Worm (Caenorhabditis elegans): ENCODE results near the gene C18B2.2.

Gene C18B2.2

ce11 chrX:3596967-3597366 is 26.3 kb upstream of the C18B2.2 start:
- no peak for TF ChIP-seq nhr-12 (tag; optimal IDR thresholded peaks at IDR 0.05)
- no peak for TF ChIP-seq nhr-237 (tag; optimal IDR thresholded peaks at IDR 0.05)
- TF ChIP-seq elt-1 (tag; optimal IDR thresholded peaks at IDR 0.05): no peak
- no peak for TF ChIP-seq sem-4 (tag; optimal IDR thresholded peaks at IDR 0.05)
- TF ChIP-seq skn-1 (tag; optimal IDR thresholded peaks at IDR 0.05): no peak
- no peak for TF ChIP-seq ztf-4 (tag; optimal IDR thresholded peaks at IDR 0.05)
- no peak for TF ChIP-seq blmp-1 (tag; optimal IDR thresholded peaks at IDR 0.05; ENCODE audit: insufficient read depth)
- TF ChIP-seq elt-3 (tag; optimal IDR thresholded peaks at IDR 0.05): no peak
- TF ChIP-seq peb-1 (tag; optimal IDR thresholded peaks at IDR 0.05): no peak
- no peak for TF ChIP-seq gmeb-1 (tag; optimal IDR thresholded peaks at IDR 0.05)
- no peak for TF ChIP-seq nhr-77 (tag; optimal IDR thresholded peaks at IDR 0.05)
- no peak for TF ChIP-seq ceh-16 (tag; optimal IDR thresholded peaks at IDR 0.05)
- TF ChIP-seq C34F6.9 (tag; optimal IDR thresholded peaks at IDR 0.05): no peak
- TF ChIP-seq nhr-6 (tag; optimal IDR thresholded peaks at IDR 0.05): no peak
- TF ChIP-seq snpc-4 (tag; optimal IDR thresholded peaks at IDR 0.05): no peak
- TF ChIP-seq unc-62 (GFP tag; optimal IDR thresholded peaks at IDR 0.05): no peak
- TF ChIP-seq ZK546.5 (tag; optimal IDR thresholded peaks at IDR 0.05): no peak
- no peak for TF ChIP-seq dmd-4 (tag; optimal IDR thresholded peaks at IDR 0.05)
- TF ChIP-seq nhr-21 (tag; optimal IDR thresholded peaks at IDR 0.05): no peak
- TF ChIP-seq sma-9 (GFP tag; optimal IDR thresholded peaks at IDR 0.05): no peak
- TF ChIP-seq sma-9 (tag; optimal IDR thresholded peaks at IDR 0.05): no peak

- TF ChIP-seq lin-11 (tag; optimal IDR thresholded peaks at IDR 0.05) (no peak), elt-1 (tag; optimal IDR thresholded peaks at IDR 0.05) (no peak), alr-1 (tag; optimal IDR thresholded peaks at IDR 0.05) (no peak), Y55F3AM.14 (GFP tag; optimal IDR thresholded peaks at IDR 0.05) (no peak), nhr-10 (tag; optimal IDR thresholded peaks at IDR 0.05) (no peak), lin-39 (tag; optimal IDR thresholded peaks at IDR 0.05) (no peak)
Measured at ce11 chrX:3599860-3600259, 23.4 kb upstream of the C18B2.2 start.

- TF ChIP-seq ZK546.5 (tag; optimal IDR thresholded peaks at IDR 0.05): no peak
- no peak for TF ChIP-seq elt-3 (tag; optimal IDR thresholded peaks at IDR 0.05)
- TF ChIP-seq nhr-11 (tag; optimal IDR thresholded peaks at IDR 0.05): no peak
- TF ChIP-seq unc-55 (GFP tag; optimal IDR thresholded peaks at IDR 0.05): no peak
- peak; percentile 65 for TF ChIP-seq fos-1 (tag; optimal IDR thresholded peaks at IDR 0.05)
Measured at ce11 chrX:3600390-3600789, 22.9 kb upstream of the C18B2.2 start, which contains the start of gene cgr-1. Gene cgr-1 (minus strand): TSS chrX:3600457.

ce11 chrX:3601531-3601930 is 21.7 kb upstream of the C18B2.2 start, which contains the start of gene C18B2.3:
Gene C18B2.3 (plus strand): TSS chrX:3601831.
- no peak for TF ChIP-seq snpc-4 (tag; optimal IDR thresholded peaks at IDR 0.05)
- TF ChIP-seq blmp-1 (tag; optimal IDR thresholded peaks at IDR 0.05; ENCODE audit: insufficient read depth): no peak
- no peak for TF ChIP-seq gmeb-1 (tag; optimal IDR thresholded peaks at IDR 0.05)
- no peak for TF ChIP-seq elt-3 (tag; optimal IDR thresholded peaks at IDR 0.05)
- no peak for TF ChIP-seq aly-2 (tag; optimal IDR thresholded peaks at IDR 0.05)

- no peak for TF ChIP-seq lin-39 (tag; optimal IDR thresholded peaks at IDR 0.05)
- TF ChIP-seq sma-9 (GFP tag; optimal IDR thresholded peaks at IDR 0.05): no peak
- no peak for TF ChIP-seq sma-9 (tag; optimal IDR thresholded peaks at IDR 0.05)
- TF ChIP-seq ztf-1 (GFP tag; conservative IDR thresholded peaks at IDR 0.05): no peak
- TF ChIP-seq ama-1 (optimal IDR thresholded peaks at IDR 0.05): no peak
- no peak for TF ChIP-seq nhr-23 (tag; optimal IDR thresholded peaks at IDR 0.05)
- no peak for TF ChIP-seq nhr-21 (tag; optimal IDR thresholded peaks at IDR 0.05)
- no peak for TF ChIP-seq mdl-1 (tag; optimal IDR thresholded peaks at IDR 0.05)
- no peak for TF ChIP-seq mab-5 (tag; optimal IDR thresholded peaks at IDR 0.05)
- TF ChIP-seq unc-55 (GFP tag; optimal IDR thresholded peaks at IDR 0.05): no peak
- no peak for TF ChIP-seq aly-2 (tag; optimal IDR thresholded peaks at IDR 0.05)
- TF ChIP-seq ztf-4 (tag; optimal IDR thresholded peaks at IDR 0.05): no peak
- no peak for TF ChIP-seq zag-1 (tag; optimal IDR thresholded peaks at IDR 0.05)
- TF ChIP-seq elt-3 (tag; optimal IDR thresholded peaks at IDR 0.05): no peak
- TF ChIP-seq nhr-11 (tag; optimal IDR thresholded peaks at IDR 0.05): no peak
- no peak for TF ChIP-seq R02D3.7 (tag; optimal IDR thresholded peaks at IDR 0.05)
- TF ChIP-seq nhr-77 (tag; optimal IDR thresholded peaks at IDR 0.05): no peak
Measured at ce11 chrX:3602622-3603021, 20.6 kb upstream of the C18B2.2 start.
